Worm (Caenorhabditis elegans) whole organism, L2 larva: ENCODE measurements around the gene vha-3.

ENCODE experiments used
- ama-1 ChIP-seq: fragments of 150-350 bp; optimal IDR thresholded peaks from 2 replicates; lab custom pipeline; 2018; ENCODE audit warnings: inconsistent platforms
- egl-27 ChIP-seq: sonication (generic microtip); optimal IDR thresholded peaks from 3 replicates; lab custom pipeline; 2017; ENCODE audit warnings: missing biosample characterization, missing genetic modification reagents, missing genetic modification characterization
- elt-3 ChIP-seq: sonication (generic microtip); optimal IDR thresholded peaks from 2 replicates; lab custom pipeline; 2017; ENCODE audit warnings: missing biosample characterization, missing genetic modification characterization
- lin-13 ChIP-seq: fragments of 150-350 bp; optimal IDR thresholded peaks from 2 replicates; lab custom pipeline; 2014; ENCODE audit warnings: missing biosample characterization, missing genetic modification reagents, missing genetic modification characterization
- nhr-11 ChIP-seq: fragments of 150-350 bp; optimal IDR thresholded peaks from 2 replicates; lab custom pipeline; 2014; ENCODE audit warnings: missing biosample characterization, missing genetic modification characterization
- nhr-25 ChIP-seq: fragments of 150-350 bp; sonication (generic microtip); optimal IDR thresholded peaks from 3 replicates; lab custom pipeline; 2014; ENCODE audit warnings: missing biosample characterization, missing genetic modification characterization
- nhr-6 ChIP-seq: fragments of 150-350 bp; optimal IDR thresholded peaks from 2 replicates; lab custom pipeline; 2014; ENCODE audit warnings: missing biosample characterization, missing genetic modification characterization
- sem-4 ChIP-seq: fragments of 150-350 bp; optimal IDR thresholded peaks from 2 replicates; lab custom pipeline; 2014; ENCODE audit warnings: missing biosample characterization, missing genetic modification reagents, missing genetic modification characterization
- sma-3 ChIP-seq: sonication (generic microtip); optimal IDR thresholded peaks from 2 replicates; lab custom pipeline; 2016; ENCODE audit warnings: missing genetic modification reagents, missing genetic modification characterization, missing compliant biosample characterization
- snpc-4 ChIP-seq: fragments of 150-350 bp; optimal IDR thresholded peaks from 2 replicates; lab custom pipeline; 2014; ENCODE audit warnings: missing biosample characterization, missing genetic modification characterization

DNA sequence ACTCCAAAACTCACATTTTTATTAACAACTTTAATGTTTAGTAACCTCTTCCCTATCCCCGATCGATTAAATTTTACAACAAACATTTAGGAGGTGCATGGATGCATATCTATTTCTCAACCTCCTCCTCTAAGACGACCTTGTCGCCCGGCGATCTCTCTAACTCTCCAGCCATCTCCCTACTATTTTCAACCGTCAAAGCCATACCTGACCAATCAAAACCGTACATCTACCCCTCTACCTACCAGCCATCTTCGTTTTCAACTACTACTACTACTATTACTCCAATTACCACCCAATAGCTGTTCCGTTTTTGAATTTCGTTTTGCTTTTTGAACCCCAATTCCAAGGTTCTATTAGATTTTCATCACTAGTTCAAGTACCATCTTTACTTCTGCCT, 5.8 kb upstream of the vha-3 start:
- no peak for TF ChIP-seq sma-3 (GFP tag; lab: Kevin White, UChicago)
- no peak for TF ChIP-seq egl-27 (tag; lab: Kevin White, UChicago)
- no peak for TF ChIP-seq snpc-4 (tag; lab: Kevin White, UChicago)
- TF ChIP-seq ama-1 (lab: Kevin White, UChicago): no peak
- TF ChIP-seq nhr-11 (tag; lab: Kevin White, UChicago): no peak
- TF ChIP-seq elt-3 (tag; lab: Kevin White, UChicago): no peak
- TF ChIP-seq nhr-6: no peak
- TF ChIP-seq nhr-25: no peak
- TF ChIP-seq lin-13 (GFP tag; lab: Kevin White, UChicago): no peak
- TF ChIP-seq sem-4 (tag; lab: Kevin White, UChicago): no peak
